Worm (Caenorhabditis elegans) whole organism, L1 larva: Measurements from ENCODE around the gene cyp-25A1.

ENCODE experiments used
- C04F5.9 ChIP-seq: sonication (generic microtip); optimal IDR thresholded peaks from 2 replicates; lab custom pipeline; 2016; ENCODE audit warnings: missing genetic modification characterization, missing compliant biosample characterization
- C16A3.4 ChIP-seq: fragments of 150-350 bp; optimal IDR thresholded peaks from 2 replicates; lab custom pipeline; 2014; ENCODE audit warnings: missing biosample characterization, missing genetic modification characterization
- C34B4.2 ChIP-seq: sonication (generic microtip); optimal IDR thresholded peaks from 2 replicates; lab custom pipeline; 2017; ENCODE audit warnings: mild to moderate bottlenecking, missing genetic modification characterization, missing compliant biosample characterization
- Y116A8C.19 ChIP-seq: sonication (generic microtip); optimal IDR thresholded peaks from 2 replicates; lab custom pipeline; 2016; ENCODE audit warnings: missing compliant biosample characterization, missing genetic modification characterization, borderline replicate concordance
- aha-1 ChIP-seq: fragments of 150-350 bp; optimal IDR thresholded peaks from 2 replicates; lab custom pipeline; 2014; ENCODE audit warnings: missing biosample characterization, missing genetic modification characterization
- aly-2 ChIP-seq: fragments of 150-350 bp; optimal IDR thresholded peaks from 2 replicates; lab custom pipeline; 2014; ENCODE audit warnings: missing biosample characterization, missing genetic modification characterization
- ama-1 ChIP-seq: fragments of 150-350 bp; optimal IDR thresholded peaks from 2 replicates; lab custom pipeline; 2014
- ceh-82 ChIP-seq, 3 experiments: fragments of 150-350 bp in 1 of 3; sonication (generic microtip) in 2 of 3; optimal IDR thresholded peaks; 2 replicates each; lab custom pipeline; 2014 to 2017; ENCODE audit warnings: missing biosample characterization in 3 of 3, missing genetic modification characterization in 3 of 3
- ceh-88 ChIP-seq: fragments of 200-800 bp; sonication (Bioruptor generic); IDR thresholded peaks from 2 replicates; pipeline ENCODE4 v1.3.6; 2022; ENCODE audit warnings: missing genetic modification characterization, missing compliant biosample characterization
- ceh-90 ChIP-seq: sonication (generic microtip); optimal IDR thresholded peaks from 2 replicates; lab custom pipeline; 2016; ENCODE audit warnings: missing genetic modification characterization, missing compliant biosample characterization
- dpl-1 ChIP-seq, 3 experiments: fragments of 150-350 bp in 2 of 3; sonication (generic microtip) in 1 of 3; optimal IDR thresholded peaks; 2 replicates each; lab custom pipeline; 2014 to 2017; ENCODE audit warnings: missing biosample characterization in 3 of 3, missing genetic modification characterization in 3 of 3, missing genetic modification reagents in 3 of 3
- dsc-1 ChIP-seq: sonication (generic microtip); optimal IDR thresholded peaks from 2 replicates; lab custom pipeline; 2016; ENCODE audit warnings: mild to moderate bottlenecking, missing genetic modification characterization, missing compliant biosample characterization
- efl-3 ChIP-seq: fragments of 200-800 bp; sonication (Bioruptor generic); optimal IDR thresholded peaks from 2 replicates; lab custom pipeline; 2018; ENCODE audit warnings: mild to moderate bottlenecking, missing genetic modification characterization, missing compliant biosample characterization
- elt-3 ChIP-seq, 6 experiments: fragments of 150-350 bp in 1 of 6; sonication (generic microtip); optimal IDR thresholded peaks; 2 replicates each; lab custom pipeline; 2017 to 2018; ENCODE audit warnings: missing biosample characterization in 6 of 6, missing genetic modification characterization in 6 of 6, inconsistent platforms in 1 of 6
- ets-5 ChIP-seq: fragments of 200-800 bp; sonication (Bioruptor generic); IDR thresholded peaks from 2 replicates; pipeline ENCODE4 v1.3.6; 2022; ENCODE audit warnings: missing genetic modification characterization, missing compliant biosample characterization
- fkh-10 ChIP-seq: sonication (generic microtip); optimal IDR thresholded peaks from 2 replicates; lab custom pipeline; 2017; ENCODE audit warnings: missing biosample characterization, missing genetic modification reagents, missing genetic modification characterization
- fos-1 ChIP-seq: fragments of 150-350 bp; optimal IDR thresholded peaks from 2 replicates; lab custom pipeline; 2014; ENCODE audit warnings: missing biosample characterization, missing genetic modification characterization
- hlh-4 ChIP-seq: sonication (generic microtip); optimal IDR thresholded peaks from 2 replicates; lab custom pipeline; 2016; ENCODE audit warnings: mild to moderate bottlenecking, missing genetic modification characterization, missing compliant biosample characterization
- hpl-2 ChIP-seq: fragments of 150-350 bp; optimal IDR thresholded peaks from 2 replicates; lab custom pipeline; 2014; ENCODE audit warnings: missing biosample characterization, missing genetic modification reagents, missing genetic modification characterization
- isw-1 ChIP-seq: fragments of 200-800 bp; sonication (Bioruptor generic); IDR thresholded peaks from 2 replicates; pipeline ENCODE4 v1.3.6; 2022; ENCODE audit warnings: missing genetic modification characterization, missing compliant biosample characterization
- jun-1 ChIP-seq: fragments of 150-350 bp; optimal IDR thresholded peaks from 2 replicates; lab custom pipeline; 2014; ENCODE audit warnings: missing biosample characterization, missing genetic modification reagents, missing genetic modification characterization
- lin-13 ChIP-seq: fragments of 150-350 bp; optimal IDR thresholded peaks from 2 replicates; lab custom pipeline; 2014; ENCODE audit warnings: missing biosample characterization, missing genetic modification reagents, missing genetic modification characterization
- lin-14 ChIP-seq: fragments of 200-800 bp; sonication (Bioruptor generic); optimal IDR thresholded peaks from 2 replicates; lab custom pipeline; 2018; ENCODE audit warnings: mild to moderate bottlenecking, missing genetic modification characterization, moderate library complexity, missing compliant biosample characterization
- lin-35 ChIP-seq, 2 experiments: fragments of 150-350 bp; optimal IDR thresholded peaks; 2 replicates each; lab custom pipeline; 2014; ENCODE audit warnings: missing biosample characterization in 2 of 2, missing genetic modification characterization in 2 of 2, missing genetic modification reagents in 2 of 2
- lin-39 ChIP-seq: fragments of 150-350 bp; optimal IDR thresholded peaks from 2 replicates; lab custom pipeline; 2014; ENCODE audit warnings: missing biosample characterization, missing genetic modification reagents, missing genetic modification characterization
- mab-9 ChIP-seq: fragments of 200-800 bp; sonication (Bioruptor generic); IDR thresholded peaks from 2 replicates; pipeline ENCODE4 v1.3.6; 2022; ENCODE audit warnings: missing genetic modification reagents, missing genetic modification characterization, missing compliant biosample characterization
- mdl-1 ChIP-seq, 2 experiments: fragments of 150-350 bp; optimal IDR thresholded peaks; 2 replicates each; lab custom pipeline; 2014 to 2017; ENCODE audit warnings: missing biosample characterization in 2 of 2, missing genetic modification characterization in 2 of 2, inconsistent platforms in 1 of 2
- mef-2 ChIP-seq: fragments of 150-350 bp; optimal IDR thresholded peaks from 2 replicates; lab custom pipeline; 2014; ENCODE audit warnings: missing biosample characterization, missing genetic modification characterization
- mep-1 ChIP-seq: fragments of 150-350 bp; optimal IDR thresholded peaks from 2 replicates; lab custom pipeline; 2014; ENCODE audit warnings: missing biosample characterization, missing genetic modification characterization
- nhr-20 ChIP-seq: sonication (generic microtip); optimal IDR thresholded peaks from 2 replicates; lab custom pipeline; 2016; ENCODE audit warnings: mild to moderate bottlenecking, missing genetic modification characterization, missing compliant biosample characterization
- nhr-237 ChIP-seq: fragments of 150-350 bp; optimal IDR thresholded peaks from 2 replicates; lab custom pipeline; 2014; ENCODE audit warnings: missing biosample characterization, missing genetic modification characterization
- nhr-28 ChIP-seq: fragments of 150-350 bp; optimal IDR thresholded peaks from 2 replicates; lab custom pipeline; 2014; ENCODE audit warnings: missing biosample characterization, missing genetic modification characterization
- nhr-47 ChIP-seq: sonication (generic microtip); optimal IDR thresholded peaks from 2 replicates; lab custom pipeline; 2016; ENCODE audit warnings: mild to moderate bottlenecking, missing genetic modification characterization, moderate library complexity, missing compliant biosample characterization
- nhr-71 ChIP-seq: sonication (generic microtip); optimal IDR thresholded peaks from 2 replicates; lab custom pipeline; 2016; ENCODE audit warnings: mild to moderate bottlenecking, missing genetic modification characterization, moderate library complexity, missing compliant biosample characterization
- nhr-77 ChIP-seq: fragments of 150-350 bp; optimal IDR thresholded peaks from 2 replicates; lab custom pipeline; 2014; ENCODE audit warnings: missing biosample characterization, missing genetic modification characterization
- nhr-84 ChIP-seq: sonication (generic microtip); optimal IDR thresholded peaks from 2 replicates; lab custom pipeline; 2017; ENCODE audit warnings: missing biosample characterization, missing genetic modification characterization
- nhr-90 ChIP-seq: sonication (generic microtip); optimal IDR thresholded peaks from 2 replicates; lab custom pipeline; 2016; ENCODE audit warnings: mild to moderate bottlenecking, missing genetic modification characterization, missing compliant biosample characterization; ENCODE audit not compliant: poor library complexity
- pag-3 ChIP-seq: sonication (generic microtip); optimal IDR thresholded peaks from 2 replicates; lab custom pipeline; 2017; ENCODE audit warnings: missing genetic modification characterization, mild to moderate bottlenecking, missing compliant biosample characterization, antibody characterized with exemption, borderline replicate concordance; ENCODE audit not compliant: insufficient read depth
- skn-1 ChIP-seq: fragments of 150-350 bp; optimal IDR thresholded peaks from 2 replicates; lab custom pipeline; 2014; ENCODE audit warnings: missing biosample characterization, missing genetic modification characterization
- snpc-4 ChIP-seq: fragments of 150-350 bp; optimal IDR thresholded peaks from 2 replicates; lab custom pipeline; 2014; ENCODE audit warnings: missing biosample characterization, missing genetic modification characterization
- snu-23 ChIP-seq: sonication (generic microtip); optimal IDR thresholded peaks from 2 replicates; lab custom pipeline; 2016; ENCODE audit warnings: missing genetic modification characterization, missing compliant biosample characterization
- sox-4 ChIP-seq: sonication (generic microtip); optimal IDR thresholded peaks from 2 replicates; lab custom pipeline; 2016; ENCODE audit warnings: missing genetic modification characterization, missing compliant biosample characterization
- sptf-1 ChIP-seq: fragments of 150-350 bp; optimal IDR thresholded peaks from 2 replicates; lab custom pipeline; 2014; ENCODE audit warnings: missing biosample characterization, missing genetic modification characterization
- swsn-7 ChIP-seq: sonication (generic microtip); optimal IDR thresholded peaks from 2 replicates; lab custom pipeline; 2016; ENCODE audit warnings: missing genetic modification characterization, missing compliant biosample characterization
- tbx-2 ChIP-seq: sonication (generic microtip); optimal IDR thresholded peaks from 2 replicates; lab custom pipeline; 2016; ENCODE audit warnings: missing genetic modification characterization, missing compliant biosample characterization
- tlp-1 ChIP-seq: fragments of 150-350 bp; optimal IDR thresholded peaks from 2 replicates; lab custom pipeline; 2014; ENCODE audit warnings: missing biosample characterization, missing genetic modification characterization
- unc-62 ChIP-seq: fragments of 150-350 bp; optimal IDR thresholded peaks from 2 replicates; lab custom pipeline; 2014; ENCODE audit warnings: missing biosample characterization, missing genetic modification reagents, missing genetic modification characterization
- unc-86 ChIP-seq: sonication (generic microtip); optimal IDR thresholded peaks from 2 replicates; lab custom pipeline; 2016; ENCODE audit warnings: missing genetic modification characterization, missing compliant biosample characterization
- unc-98 ChIP-seq: fragments of 200-800 bp; sonication (Bioruptor generic); IDR thresholded peaks from 2 replicates; pipeline ENCODE4 v1.3.6; 2022; ENCODE audit warnings: missing genetic modification characterization, missing compliant biosample characterization
- vab-15 ChIP-seq: sonication (generic microtip); optimal IDR thresholded peaks from 2 replicates; lab custom pipeline; 2017; ENCODE audit warnings: missing genotype, mild to moderate bottlenecking, missing genetic modification characterization, missing compliant biosample characterization
- xbp-1 ChIP-seq: sonication (generic microtip); optimal IDR thresholded peaks from 2 replicates; lab custom pipeline; 2016; ENCODE audit warnings: missing genetic modification characterization, missing compliant biosample characterization
- zag-1 ChIP-seq: fragments of 150-350 bp; optimal IDR thresholded peaks from 2 replicates; lab custom pipeline; 2014; ENCODE audit warnings: missing biosample characterization, missing genetic modification characterization
- ztf-11 ChIP-seq, 2 experiments: sonication (generic microtip); optimal IDR thresholded peaks; 2 replicates each; lab custom pipeline; 2016 to 2017; ENCODE audit warnings: missing genetic modification characterization in 2 of 2, missing biosample characterization in 1 of 2, missing compliant biosample characterization in 1 of 2
- ztf-4 ChIP-seq: fragments of 150-350 bp; optimal IDR thresholded peaks from 2 replicates; lab custom pipeline; 2014; ENCODE audit warnings: missing biosample characterization, missing genetic modification characterization

cyp-25A1 gene

ce11 chrIII:3786427-3786935 is 45.9 kb upstream of the cyp-25A1 start, which contains the start of gene acy-3 (continued):
- TF ChIP-seq pag-3 (tag; lab: Kevin White, UChicago) (no peak), zag-1 (tag; lab: Kevin White, UChicago) (no peak), C04F5.9 (tag; lab: Kevin White, UChicago) (no peak), ztf-4 (tag; lab: Kevin White, UChicago) (peak; percentile 52), C16A3.4 (tag; lab: Kevin White, UChicago) (no peak), mdl-1 (tag; optimal IDR thresholded peaks at IDR 0.05; lab: Kevin White, UChicago) (peak in 1 of 2 experiments; percentile 30), hpl-2 (GFP tag; lab: Kevin White, UChicago) (no peak), dpl-1 (GFP tag; optimal IDR thresholded peaks at IDR 0.05; lab: Kevin White, UChicago) (peak in 1 of 3 experiments; percentile 35), ets-5 (no peak), dsc-1 (no peak), xbp-1 (tag; lab: Kevin White, UChicago) (peak; percentile 21), ama-1 (lab: Kevin White, UChicago) (no peak), lin-13 (GFP tag; lab: Kevin White, UChicago) (no peak), aly-2 (tag; lab: Kevin White, UChicago) (no peak), nhr-237 (tag; lab: Kevin White, UChicago) (no peak), mep-1 (tag; lab: Kevin White, UChicago) (no peak), snu-23 (GFP tag; lab: Kevin White, UChicago) (peak; percentile 76), nhr-28 (tag; lab: Kevin White, UChicago) (no peak), vab-15 (tag; lab: Kevin White, UChicago) (no peak), sox-4 (tag; lab: Kevin White, UChicago) (no peak), nhr-71 (peak; percentile 85), C34B4.2 (tag; lab: Kevin White, UChicago) (no peak), ceh-88 (GFP tag; lab: Robert Waterston, UW) (no peak), skn-1 (tag; lab: Kevin White, UChicago) (peak; percentile 1), lin-35 (GFP tag; optimal IDR thresholded peaks at IDR 0.05; lab: Kevin White, UChicago) (peak; percentile 5 to 40), jun-1 (tag; lab: Kevin White, UChicago) (peak; percentile 7), unc-86 (no peak), elt-3 (tag; optimal IDR thresholded peaks at IDR 0.05; lab: Kevin White, UChicago) (peak in 1 of 6 experiments; percentile 18), tlp-1 (tag; lab: Kevin White, UChicago) (no peak), efl-3 (GFP tag; lab: Kevin White, UChicago) (no peak), unc-98 (no peak), nhr-77 (tag; lab: Kevin White, UChicago) (no peak), nhr-47 (tag; lab: Kevin White, UChicago) (peak; percentile 56), aha-1 (tag; lab: Kevin White, UChicago) (no peak), swsn-7 (tag; lab: Kevin White, UChicago) (peak; percentile 51), isw-1 (GFP tag; lab: Robert Waterston, UW) (no peak), lin-39 (tag; lab: Kevin White, UChicago) (no peak), snpc-4 (tag; lab: Kevin White, UChicago) (no peak), lin-14 (GFP tag; lab: Kevin White, UChicago) (peak; percentile 78), nhr-20 (tag; lab: Kevin White, UChicago) (peak; percentile 62), nhr-84 (tag; lab: Kevin White, UChicago) (no peak), fos-1 (tag; lab: Kevin White, UChicago) (peak; percentile 19), ceh-82 (tag; optimal IDR thresholded peaks at IDR 0.05; lab: Kevin White, UChicago) (no peak), mab-9 (GFP tag; lab: Robert Waterston, UW) (no peak), ceh-90 (tag; lab: Kevin White, UChicago) (no peak), unc-62 (GFP tag; lab: Kevin White, UChicago) (no peak), Y116A8C.19 (tag; lab: Kevin White, UChicago) (no peak), nhr-90 (tag; lab: Kevin White, UChicago) (peak; percentile 53), sptf-1 (tag; lab: Kevin White, UChicago) (no peak), ztf-11 (tag; optimal IDR thresholded peaks at IDR 0.05; lab: Kevin White, UChicago) (no peak), fkh-10 (GFP tag; lab: Kevin White, UChicago) (no peak), hlh-4 (no peak), mef-2 (tag; lab: Kevin White, UChicago) (no peak), tbx-2 (tag; lab: Kevin White, UChicago) (peak; percentile 31)
